Fruit fly (Drosophila melanogaster): Measurements from ENCODE around the gene noc.

The noc gene

DNA sequence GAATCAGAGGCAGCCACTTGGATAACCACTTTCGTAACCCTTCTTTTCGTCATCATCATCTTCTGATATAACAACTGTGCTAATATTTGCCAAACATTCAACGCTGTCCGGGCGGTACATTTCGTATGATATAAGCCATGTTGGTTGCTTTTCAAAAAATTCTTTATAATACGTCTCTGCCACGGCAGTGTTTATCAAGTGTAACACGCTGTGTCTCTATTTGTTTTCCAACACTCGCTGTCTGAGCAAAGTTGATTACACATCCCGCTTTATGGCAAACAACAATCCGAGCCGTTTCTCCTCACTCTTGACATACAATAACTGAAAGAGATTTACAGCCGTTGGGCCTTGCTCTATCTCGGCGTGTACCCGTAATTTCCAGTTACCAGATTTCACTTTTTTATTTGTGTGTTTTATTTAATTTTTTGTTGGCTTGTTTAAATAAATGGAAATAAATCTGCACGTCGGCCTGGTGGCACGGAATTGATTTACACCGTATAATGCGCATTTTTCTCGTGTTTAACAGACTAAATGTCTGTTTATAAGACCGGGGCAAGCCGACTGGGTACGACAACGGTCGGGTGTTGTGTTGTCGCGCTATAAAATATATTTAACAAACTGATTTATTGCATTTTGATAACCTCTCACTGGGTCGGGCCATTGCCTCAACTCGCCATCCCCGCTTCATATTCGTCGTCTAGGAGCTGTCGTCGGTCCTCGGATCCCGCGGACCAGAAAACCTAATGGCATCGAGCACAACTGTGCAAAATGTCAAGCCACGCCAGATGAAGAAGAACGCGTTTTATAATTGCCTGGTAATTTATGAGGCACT, 14.6 kb downstream of the noc start (continued):
- TF ChIP-seq slou (GFP tag; optimal IDR thresholded peaks at IDR 0.05), result peak; percentile 75
- peak; percentile 52 for TF ChIP-seq CG6654 (GFP tag; optimal IDR thresholded peaks at IDR 0.05)
- TF ChIP-seq CG1024 (GFP tag; IDR thresholded peaks at IDR 0.05), result peak; percentile 69
- TF ChIP-seq lola (GFP tag; optimal IDR thresholded peaks at IDR 0.05), result peak in 1 of 3 experiments; percentile 82
- peak; percentile 55 for TF ChIP-seq sima (GFP tag; optimal IDR thresholded peaks at IDR 0.05)
- TF ChIP-seq Dip3 (GFP tag; optimal IDR thresholded peaks at IDR 0.05), result peak; percentile 52
- peak; percentile 38 to 74 for TF ChIP-seq insv (GFP tag; optimal IDR thresholded peaks at IDR 0.05)
- TF ChIP-seq jigr1 (GFP tag; IDR thresholded peaks at IDR 0.05), result no peak
- TF ChIP-seq Atf-2 (GFP tag; optimal IDR thresholded peaks at IDR 0.05), result peak; percentile 78
- TF ChIP-seq CG15011 (GFP tag; optimal IDR thresholded peaks at IDR 0.05), result peak; percentile 88
- TF ChIP-seq pan (optimal IDR thresholded peaks at IDR 0.05), result no peak
- TF ChIP-seq pan (GFP tag; optimal IDR thresholded peaks at IDR 0.05 in 1 of 2, IDR thresholded peaks at IDR 0.05 in 1 of 2), result peak in 1 of 2 experiments; percentile 69
- peak; percentile 61 for TF ChIP-seq CG32772 (GFP tag; IDR thresholded peaks at IDR 0.05)
- TF ChIP-seq CG14441 (GFP tag; IDR thresholded peaks at IDR 0.05), result peak; percentile 65
- peak; percentile 46 for TF ChIP-seq D19B (GFP tag; optimal IDR thresholded peaks at IDR 0.05)
- peak; percentile 55; the same call in 1 of the 2 replicates for TF ChIP-seq ro (GFP tag; IDR thresholded peaks at IDR 0.05)
- TF ChIP-seq fd3F (GFP tag; optimal IDR thresholded peaks at IDR 0.05), result peak; percentile 88
- peak; percentile 92 for TF ChIP-seq HmgZ (tag; optimal IDR thresholded peaks at IDR 0.05)
- TF ChIP-seq tio (GFP tag; optimal IDR thresholded peaks at IDR 0.05), result peak; percentile 84
- peak; percentile 85 for TF ChIP-seq CG2120 (GFP tag; optimal IDR thresholded peaks at IDR 0.05)
- TF ChIP-seq seq (GFP tag; IDR thresholded peaks at IDR 0.05), result peak; percentile 88
- TF ChIP-seq CG12299 (tag; optimal IDR thresholded peaks at IDR 0.05), result peak; percentile 84
- TF ChIP-seq Asciz (GFP tag; optimal IDR thresholded peaks at IDR 0.05), result peak; percentile 93
- no peak for TF ChIP-seq CG13287 (GFP tag; IDR thresholded peaks at IDR 0.05; ENCODE audit: partially characterized antibody)
- TF ChIP-seq CG17361 (GFP tag; IDR thresholded peaks at IDR 0.05), result peak; percentile 79; the same call in 2 of the 3 replicates
- TF ChIP-seq pros (GFP tag; optimal IDR thresholded peaks at IDR 0.05), result no peak
- TF ChIP-seq CG34376 (GFP tag; optimal IDR thresholded peaks at IDR 0.05), result peak; percentile 51
- TF ChIP-seq lbe (GFP tag; optimal IDR thresholded peaks at IDR 0.05), result no peak
- peak; percentile 80 for TF ChIP-seq CG16863 (GFP tag; optimal IDR thresholded peaks at IDR 0.05)
- peak; percentile 68; the same call in 1 of the 2 replicates for TF ChIP-seq ap (GFP tag; IDR thresholded peaks at IDR 0.05)
- no peak for TF ChIP-seq CG8478 (optimal IDR thresholded peaks at IDR 0.05)
- TF ChIP-seq da (GFP tag; optimal IDR thresholded peaks at IDR 0.05), result peak; percentile 92
- no peak for TF ChIP-seq nerfin-2 (GFP tag; IDR thresholded peaks at IDR 0.05; ENCODE audit: partially characterized antibody)
- no peak for TF ChIP-seq HLH4C (GFP tag; IDR thresholded peaks at IDR 0.05; ENCODE audit: partially characterized antibody)
- peak; percentile 96 for TF ChIP-seq fd102C (GFP tag; optimal IDR thresholded peaks at IDR 0.05)
- no peak for TF ChIP-seq sna (GFP tag; IDR thresholded peaks at IDR 0.05; ENCODE audit: partially characterized antibody)
- TF ChIP-seq Antp (GFP tag; optimal IDR thresholded peaks at IDR 0.05), result peak; percentile 83
- peak; percentile 4 for TF ChIP-seq CG10565 (GFP tag; optimal IDR thresholded peaks at IDR 0.05)
- TF ChIP-seq CG17802 (tag; optimal IDR thresholded peaks at IDR 0.05), result peak; percentile 64
- no peak for TF ChIP-seq sc (optimal IDR thresholded peaks at IDR 0.05)
- TF ChIP-seq sc (GFP tag; optimal IDR thresholded peaks at IDR 0.05), result peak; percentile 90
- no peak for TF ChIP-seq dan (GFP tag; IDR thresholded peaks at IDR 0.05)
- TF ChIP-seq Ptx1 (GFP tag; IDR thresholded peaks at IDR 0.05), result peak; percentile 52; the same call in 1 of the 2 replicates
- TF ChIP-seq ash1 (GFP tag; optimal IDR thresholded peaks at IDR 0.05), result peak; percentile 74
- TF ChIP-seq NC2α (GFP tag; optimal IDR thresholded peaks at IDR 0.05), result peak; percentile 95
- TF ChIP-seq CG10654 (GFP tag; optimal IDR thresholded peaks at IDR 0.05), result peak; percentile 84
- 0 out of 2 replicates have a peak, but pooled peaks have one; percentile 15 for TF ChIP-seq peb (GFP tag; IDR thresholded peaks at IDR 0.05)
- peak; percentile 66 for TF ChIP-seq toy (GFP tag; IDR thresholded peaks at IDR 0.05)
- peak; percentile 73 for TF ChIP-seq CG10321 (GFP tag; IDR thresholded peaks at IDR 0.05)

All from whole organism, embryonic.